Worm (Caenorhabditis elegans) whole organism, mixed stage, embryonic: Measurements from ENCODE around the gene W08E12.2.

ENCODE experiments used
- drap-1 ChIP-seq: fragments of 200-800 bp; sonication (Bioruptor generic); optimal IDR thresholded peaks from 3 replicates; lab custom pipeline; 2018; ENCODE audit warnings: mild to moderate bottlenecking, missing genetic modification characterization, missing compliant biosample characterization
- elt-1 ChIP-seq: sonication (generic microtip); optimal IDR thresholded peaks from 2 replicates; lab custom pipeline; 2017; ENCODE audit warnings: missing genetic modification characterization, mild to moderate bottlenecking, missing compliant biosample characterization, antibody characterized with exemption, moderate library complexity, borderline replicate concordance; ENCODE audit not compliant: insufficient read depth
- lin-32 ChIP-seq: fragments of 200-800 bp; sonication (Bioruptor generic); optimal IDR thresholded peaks from 2 replicates; lab custom pipeline; 2018; ENCODE audit warnings: mild to moderate bottlenecking, missing genetic modification characterization, missing compliant biosample characterization
- pha-4 ChIP-seq: fragments of 150-350 bp; optimal IDR thresholded peaks from 2 replicates; lab custom pipeline; 2018; ENCODE audit warnings: missing biosample characterization, missing genetic modification reagents, missing genetic modification characterization
- ztf-11 ChIP-seq: fragments of 150-350 bp; optimal IDR thresholded peaks from 2 replicates; lab custom pipeline; 2014; ENCODE audit warnings: missing biosample characterization, missing genetic modification characterization

ce11 chrIV:3338676-3339075 is 33.0 kb downstream of the W08E12.2 start, which contains the start of gene hrpa-1:
- TF ChIP-seq drap-1 (GFP tag; lab: Kevin White, UChicago), result no peak
- no peak for TF ChIP-seq lin-32 (GFP tag; lab: Kevin White, UChicago)
- TF ChIP-seq ztf-11 (tag; lab: Kevin White, UChicago), result peak; percentile 5
- TF ChIP-seq elt-1, result no peak
- TF ChIP-seq pha-4 (tag; lab: Kevin White, UChicago), result peak; percentile 70
